Worm (Caenorhabditis elegans) whole organism, young adult: ENCODE results near the gene pyc-1.
A peak's percentile ranks its signal among the peaks of the same experiment; 100 is the strongest.

Experiments used
- C06A6.2 ChIP-seq: fragments of 200-800 bp; sonication (Bioruptor generic); conservative IDR thresholded peaks from 2 replicates; pipeline ENCODE4 v1.3.6; 2022; ENCODE audit warnings: missing genetic modification characterization, missing compliant biosample characterization
- C17E4.6 ChIP-seq: fragments of 200-800 bp; sonication (Bioruptor generic); IDR thresholded peaks from 2 replicates; pipeline ENCODE4 v1.3.6; 2022; ENCODE audit warnings: missing genetic modification reagents, missing genetic modification characterization, missing compliant biosample characterization
- D2030.7 ChIP-seq: fragments of 200-800 bp; sonication (Bioruptor generic); IDR thresholded peaks from 2 replicates; pipeline ENCODE4 v1.3.6; 2022; ENCODE audit warnings: missing genetic modification reagents, missing genetic modification characterization, missing compliant biosample characterization
- F23B12.7 ChIP-seq: sonication (generic microtip); optimal IDR thresholded peaks from 2 replicates; lab custom pipeline; 2017; ENCODE audit warnings: missing genetic modification characterization, mild to moderate bottlenecking, missing compliant biosample characterization, antibody characterized with exemption, moderate library complexity; ENCODE audit not compliant: insufficient read depth
- T26A5.8 ChIP-seq: sonication (generic microtip); optimal IDR thresholded peaks from 2 replicates; lab custom pipeline; 2016; ENCODE audit warnings: missing genetic modification characterization, missing compliant biosample characterization
- Y53F4B.3 ChIP-seq: fragments of 200-800 bp; sonication (Bioruptor generic); IDR thresholded peaks from 2 replicates; pipeline ENCODE4 v1.3.6; 2022; ENCODE audit warnings: missing genetic modification reagents, missing genetic modification characterization, missing compliant biosample characterization
- Y67H2A.10 ChIP-seq: fragments of 200-800 bp; sonication (Bioruptor generic); conservative IDR thresholded peaks from 2 replicates; pipeline ENCODE4 v1.3.6; 2022; ENCODE audit warnings: missing genetic modification reagents, missing genetic modification characterization, missing compliant biosample characterization
- Y79H2A.3 ChIP-seq: fragments of 200-800 bp; sonication (Bioruptor generic); conservative IDR thresholded peaks from 2 replicates; pipeline ENCODE4 v1.3.6; 2022; ENCODE audit warnings: missing genetic modification reagents, missing genetic modification characterization, missing compliant biosample characterization
- ama-1 ChIP-seq, 3 experiments: fragments of 150-350 bp in 1 of 3; sonication (generic microtip) in 2 of 3; optimal IDR thresholded peaks; 2 replicates each; lab custom pipeline; 2014 to 2018; ENCODE audit warnings: missing biosample characterization in 2 of 3, missing genetic modification characterization in 2 of 3, missing genetic modification reagents in 2 of 3
- attf-3 ChIP-seq: fragments of 200-800 bp; sonication (Bioruptor generic); conservative IDR thresholded peaks from 2 replicates; pipeline ENCODE4 v1.3.6; 2022; ENCODE audit warnings: missing genetic modification reagents, missing genetic modification characterization, missing compliant biosample characterization
- cebp-1 ChIP-seq, 2 experiments: fragments of 200-800 bp in 1 of 2; sonication (Bioruptor generic) in 1 of 2; sonication (generic microtip) in 1 of 2; IDR thresholded peaks in 1 of 2; optimal IDR thresholded peaks in 1 of 2; 2 replicates each; pipeline versions ENCODE4 v1.3.6 to Lab custom; 2017 to 2022; ENCODE audit warnings: missing compliant biosample characterization in 2 of 2, missing genetic modification characterization in 2 of 2, mild to moderate bottlenecking in 1 of 2, missing genetic modification reagents in 1 of 2, moderate library complexity in 1 of 2
- cebp-2 ChIP-seq: fragments of 200-800 bp; sonication (Bioruptor generic); IDR thresholded peaks from 2 replicates; pipeline ENCODE4 v1.3.6; 2022; ENCODE audit warnings: missing genetic modification characterization, missing compliant biosample characterization
- ceh-27 ChIP-seq: fragments of 200-800 bp; sonication (Bioruptor generic); optimal IDR thresholded peaks from 2 replicates; lab custom pipeline; 2018; ENCODE audit warnings: mild to moderate bottlenecking, missing genetic modification characterization, moderate library complexity, missing compliant biosample characterization
- die-1 ChIP-seq: sonication (generic microtip); optimal IDR thresholded peaks from 2 replicates; lab custom pipeline; 2016; ENCODE audit warnings: missing genotype, mild to moderate bottlenecking, missing genetic modification characterization, missing compliant biosample characterization
- dox-1 ChIP-seq: fragments of 200-800 bp; sonication (Bioruptor generic); IDR thresholded peaks from 2 replicates; pipeline ENCODE4 v1.3.6; 2022; ENCODE audit warnings: missing genetic modification reagents, missing genetic modification characterization, missing compliant biosample characterization
- dpff-1 ChIP-seq: sonication (generic microtip); optimal IDR thresholded peaks from 2 replicates; lab custom pipeline; 2017; ENCODE audit warnings: mild to moderate bottlenecking, missing genetic modification characterization, missing compliant biosample characterization
- efl-1 ChIP-seq: fragments of 150-350 bp; optimal IDR thresholded peaks from 2 replicates; lab custom pipeline; 2014; ENCODE audit warnings: missing biosample characterization, missing genetic modification reagents, missing genetic modification characterization
- egl-18 ChIP-seq: fragments of 200-800 bp; sonication (Bioruptor generic); IDR thresholded peaks from 2 replicates; pipeline ENCODE4 v1.3.6; 2022; ENCODE audit warnings: missing genetic modification reagents, missing genetic modification characterization, missing compliant biosample characterization
- egrh-3 ChIP-seq: fragments of 200-800 bp; sonication (Bioruptor generic); IDR thresholded peaks from 2 replicates; pipeline ENCODE4 v1.3.6; 2022; ENCODE audit warnings: missing genetic modification reagents, missing genetic modification characterization, missing compliant biosample characterization
- ets-4 ChIP-seq: fragments of 200-800 bp; sonication (Bioruptor generic); optimal IDR thresholded peaks from 2 replicates; lab custom pipeline; 2018; ENCODE audit warnings: mild to moderate bottlenecking, missing genetic modification characterization, missing compliant biosample characterization
- him-1 ChIP-seq: sonication (generic microtip); optimal IDR thresholded peaks from 2 replicates; lab custom pipeline; 2016; ENCODE audit warnings: missing genotype, missing genetic modification reagents, missing genetic modification characterization, missing compliant biosample characterization
- hlh-26 ChIP-seq: fragments of 200-800 bp; sonication (Bioruptor generic); conservative IDR thresholded peaks from 2 replicates; pipeline ENCODE4 v1.3.6; 2022; ENCODE audit warnings: missing genetic modification reagents, missing genetic modification characterization, missing compliant biosample characterization
- let-607 ChIP-seq, 2 experiments: fragments of 200-800 bp in 1 of 2; sonication (Bioruptor generic) in 1 of 2; sonication (generic microtip) in 1 of 2; optimal IDR thresholded peaks; 2 replicates each; lab custom pipeline; 2016 to 2018; ENCODE audit warnings: mild to moderate bottlenecking in 2 of 2, missing compliant biosample characterization in 2 of 2, missing genetic modification characterization in 2 of 2, moderate library complexity in 2 of 2, missing genotype in 1 of 2
- lir-1 ChIP-seq: fragments of 200-800 bp; sonication (Bioruptor generic); conservative IDR thresholded peaks from 2 replicates; pipeline ENCODE4 v1.3.6; 2022; ENCODE audit warnings: missing genetic modification reagents, missing genetic modification characterization, missing compliant biosample characterization
- madf-3 ChIP-seq: fragments of 200-800 bp; sonication (Bioruptor generic); IDR thresholded peaks from 2 replicates; pipeline ENCODE4 v1.3.6; 2022; ENCODE audit warnings: missing genetic modification reagents, missing genetic modification characterization, missing compliant biosample characterization
- mel-28 ChIP-seq: sonication (generic microtip); optimal IDR thresholded peaks from 2 replicates; lab custom pipeline; 2016; ENCODE audit warnings: borderline replicate concordance, mild to moderate bottlenecking, missing genetic modification characterization, missing compliant biosample characterization
- nfya-1 ChIP-seq: sonication (generic microtip); optimal IDR thresholded peaks from 2 replicates; lab custom pipeline; 2017; ENCODE audit warnings: antibody characterized with exemption, missing compliant biosample characterization, missing genetic modification characterization, borderline replicate concordance; ENCODE audit not compliant: insufficient read depth
- nhr-179 ChIP-seq: sonication (generic microtip); optimal IDR thresholded peaks from 2 replicates; lab custom pipeline; 2016; ENCODE audit warnings: mild to moderate bottlenecking, missing genetic modification characterization, missing compliant biosample characterization
- nhr-27 ChIP-seq: fragments of 200-800 bp; sonication (Bioruptor generic); optimal IDR thresholded peaks from 2 replicates; lab custom pipeline; 2018; ENCODE audit warnings: mild to moderate bottlenecking, missing genetic modification characterization, moderate library complexity, missing compliant biosample characterization
- nhr-80 ChIP-seq: sonication (generic microtip); optimal IDR thresholded peaks from 2 replicates; lab custom pipeline; 2016; ENCODE audit warnings: missing genetic modification characterization, missing compliant biosample characterization
- pbrm-1 ChIP-seq: fragments of 200-800 bp; sonication (Bioruptor generic); IDR thresholded peaks from 2 replicates; pipeline ENCODE4 v1.3.6; 2022; ENCODE audit warnings: missing genetic modification reagents, missing genetic modification characterization, missing compliant biosample characterization
- repo-1 ChIP-seq: sonication (generic microtip); optimal IDR thresholded peaks from 2 replicates; lab custom pipeline; 2017; ENCODE audit warnings: mild to moderate bottlenecking, missing genetic modification characterization, missing compliant biosample characterization
- sdz-38 ChIP-seq: sonication (generic microtip); optimal IDR thresholded peaks from 2 replicates; lab custom pipeline; 2016; ENCODE audit warnings: missing genotype, missing genetic modification characterization, missing compliant biosample characterization
- snpc-3.4 ChIP-seq: sonication (generic microtip); optimal IDR thresholded peaks from 2 replicates; lab custom pipeline; 2017; ENCODE audit warnings: missing genetic modification characterization, mild to moderate bottlenecking, missing compliant biosample characterization, antibody characterized with exemption, moderate library complexity, missing genotype, missing genetic modification reagents
- tbx-9 ChIP-seq: sonication (generic microtip); optimal IDR thresholded peaks from 2 replicates; lab custom pipeline; 2016; ENCODE audit warnings: borderline replicate concordance, missing genetic modification characterization, inconsistent platforms, missing compliant biosample characterization
- zfh-2 ChIP-seq: fragments of 200-800 bp; sonication (Bioruptor generic); conservative IDR thresholded peaks from 2 replicates; pipeline ENCODE4 v1.3.6; 2022; ENCODE audit warnings: missing genetic modification reagents, missing genetic modification characterization, missing compliant biosample characterization
- ztf-26 ChIP-seq: sonication (generic microtip); optimal IDR thresholded peaks from 2 replicates; lab custom pipeline; 2017; ENCODE audit warnings: missing genetic modification characterization, missing compliant biosample characterization
- ztf-28 ChIP-seq: fragments of 200-800 bp; sonication (Bioruptor generic); IDR thresholded peaks from 2 replicates; pipeline ENCODE4 v1.3.6; 2022; ENCODE audit warnings: missing genetic modification reagents, missing genetic modification characterization, missing compliant biosample characterization
- ztf-6 ChIP-seq: fragments of 200-800 bp; sonication (Bioruptor generic); IDR thresholded peaks from 2 replicates; pipeline ENCODE4 v1.3.6; 2022; ENCODE audit warnings: missing genetic modification reagents, missing genetic modification characterization, missing compliant biosample characterization

The pyc-1 gene

ce11 chrV:11856022-11856421 lies 33.7 kb upstream of the pyc-1 start:
- TF ChIP-seq tbx-9 (no peak), F23B12.7 (tag; lab: Kevin White, UChicago) (no peak), D2030.7 (no peak), egrh-3 (GFP tag; lab: Robert Waterston, UW) (no peak)
- TF ChIP-seq, all 124 proteins: peak for 0

- no peak for TF ChIP-seq dox-1 (GFP tag; lab: Robert Waterston, UW)
- TF ChIP-seq F23B12.7 (tag; lab: Kevin White, UChicago): no peak
- no peak for TF ChIP-seq C17E4.6 (GFP tag; lab: Robert Waterston, UW)
- TF ChIP-seq die-1: no peak
- TF ChIP-seq egl-18 (GFP tag; lab: Robert Waterston, UW): no peak
- no peak for TF ChIP-seq ztf-6 (GFP tag; lab: Robert Waterston, UW)
- no peak for TF ChIP-seq efl-1 (GFP tag; lab: Kevin White, UChicago)
- TF ChIP-seq hlh-26 (GFP tag; lab: Robert Waterston, UW): no peak
- TF ChIP-seq nfya-1: no peak
- TF ChIP-seq nhr-27 (tag; lab: Kevin White, UChicago): no peak
- no peak for TF ChIP-seq snpc-3.4 (tag; lab: Kevin White, UChicago)
These were observed 32.6 kb upstream of the pyc-1 start for ce11 chrV:11854905-11855304.

- no peak for TF ChIP-seq dpff-1 (tag; lab: Kevin White, UChicago)
- TF ChIP-seq cebp-1 (GFP tag; IDR thresholded peaks at IDR 0.05; lab: Robert Waterston, UW): no peak
- TF ChIP-seq cebp-1 (tag; optimal IDR thresholded peaks at IDR 0.05; lab: Kevin White, UChicago): peak; percentile 76
These were observed 31.4 kb upstream of the pyc-1 start for ce11 chrV:11853723-11854122.

- no peak for TF ChIP-seq lir-1 (GFP tag; lab: Robert Waterston, UW)
- TF ChIP-seq zfh-2 (GFP tag; lab: Robert Waterston, UW): no peak
- no peak for TF ChIP-seq ztf-28
- TF ChIP-seq C06A6.2 (GFP tag; lab: Robert Waterston, UW): no peak
- no peak for TF ChIP-seq let-607 (tag; optimal IDR thresholded peaks at IDR 0.05; lab: Kevin White, UChicago)
- TF ChIP-seq Y53F4B.3 (GFP tag; lab: Robert Waterston, UW): no peak
- no peak for TF ChIP-seq ceh-27 (GFP tag; lab: Kevin White, UChicago)
These were observed 30.0 kb upstream of the pyc-1 start for ce11 chrV:11852305-11852704.

- TF ChIP-seq T26A5.8 (tag; lab: Kevin White, UChicago) (no peak), cebp-1 (GFP tag; IDR thresholded peaks at IDR 0.05; lab: Robert Waterston, UW) (no peak), cebp-1 (tag; optimal IDR thresholded peaks at IDR 0.05; lab: Kevin White, UChicago) (peak; percentile 39), nhr-80 (tag; lab: Kevin White, UChicago) (peak; percentile 56)
These were observed 27.1 kb upstream of the pyc-1 start for ce11 chrV:11849408-11849807.

ce11 chrV:11846969-11847368 lies 24.6 kb upstream of the pyc-1 start:
- TF ChIP-seq mel-28 (tag; lab: Kevin White, UChicago): no peak
- no peak for TF ChIP-seq ets-4 (GFP tag; lab: Kevin White, UChicago)
- no peak for TF ChIP-seq him-1
- no peak for TF ChIP-seq madf-3 (GFP tag; lab: Robert Waterston, UW)
- no peak for TF ChIP-seq Y79H2A.3 (GFP tag; lab: Robert Waterston, UW)
- TF ChIP-seq ama-1 (optimal IDR thresholded peaks at IDR 0.05; lab: Kevin White, UChicago): no peak
- TF ChIP-seq ama-1 (GFP tag; optimal IDR thresholded peaks at IDR 0.05; lab: Kevin White, UChicago): no peak
- no peak for TF ChIP-seq ztf-26 (tag; lab: Kevin White, UChicago)
- TF ChIP-seq sdz-38 (tag; lab: Kevin White, UChicago): no peak
- no peak for TF ChIP-seq F23B12.7 (tag; lab: Kevin White, UChicago)
- TF ChIP-seq Y67H2A.10 (GFP tag; lab: Robert Waterston, UW): no peak
- no peak for TF ChIP-seq repo-1 (tag; lab: Kevin White, UChicago)
- TF ChIP-seq attf-3: no peak
- TF ChIP-seq pbrm-1 (GFP tag; lab: Robert Waterston, UW): no peak
- no peak for TF ChIP-seq Y53F4B.3 (GFP tag; lab: Robert Waterston, UW)
- no peak for TF ChIP-seq C17E4.6 (GFP tag; lab: Robert Waterston, UW)
- no peak for TF ChIP-seq nhr-179 (tag; lab: Kevin White, UChicago)
- no peak for TF ChIP-seq cebp-2 (GFP tag; lab: Robert Waterston, UW)
- TF ChIP-seq egl-18 (GFP tag; lab: Robert Waterston, UW): no peak
